Worm (Caenorhabditis elegans) whole organism, mixed stage, embryonic: ENCODE results near the gene R02E12.12.

Source experiments
- bed-3 ChIP-seq: fragments of 200-800 bp; sonication (Bioruptor generic); optimal IDR thresholded peaks from 3 replicates; lab custom pipeline; 2018; ENCODE audit warnings: mild to moderate bottlenecking, missing genetic modification characterization, moderate library complexity, missing compliant biosample characterization
- ceh-39 ChIP-seq: fragments of 150-350 bp; optimal IDR thresholded peaks from 2 replicates; lab custom pipeline; 2014; ENCODE audit warnings: missing biosample characterization, missing genetic modification characterization
- ceh-43 ChIP-seq: fragments of 200-800 bp; sonication (Bioruptor generic); optimal IDR thresholded peaks from 2 replicates; lab custom pipeline; 2018; ENCODE audit warnings: mild to moderate bottlenecking, missing genetic modification characterization, moderate library complexity, missing compliant biosample characterization
- elt-1 ChIP-seq: sonication (generic microtip); optimal IDR thresholded peaks from 2 replicates; lab custom pipeline; 2017; ENCODE audit warnings: missing genetic modification characterization, mild to moderate bottlenecking, missing compliant biosample characterization, antibody characterized with exemption, moderate library complexity, borderline replicate concordance; ENCODE audit not compliant: insufficient read depth

DNA sequence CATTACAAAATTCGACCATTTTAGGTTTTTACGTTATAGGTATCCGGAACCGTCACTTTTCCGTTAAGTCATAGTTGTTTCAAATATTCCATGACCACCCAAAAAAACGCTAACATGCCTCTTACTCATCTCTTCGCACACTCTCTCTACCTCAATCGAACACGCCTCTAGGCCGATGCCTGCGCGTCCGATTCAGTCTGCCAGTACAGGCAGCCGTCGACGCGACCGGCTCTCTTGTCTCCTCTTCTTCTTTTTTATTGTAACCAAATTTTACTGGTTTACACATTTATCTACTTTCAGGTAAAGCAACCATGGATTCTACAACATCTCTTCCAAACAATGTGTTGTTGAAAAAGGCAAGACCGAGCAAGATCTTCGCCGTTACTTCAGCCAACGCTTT, 8.6 kb downstream of the R02E12.12 start, which contains the start of gene mop-25.1:
- TF ChIP-seq elt-1 (tag; lab: Kevin White, UChicago) (no peak), ceh-43 (GFP tag; lab: Kevin White, UChicago) (no peak), bed-3 (GFP tag; lab: Kevin White, UChicago) (no peak), ceh-39 (no peak)
